Worm (Caenorhabditis elegans) whole organism, L3 larva: ENCODE measurements around the gene rcs-1.
A peak's percentile ranks its signal among the peaks of the same experiment; 100 is the strongest.

Experiments
- R02D3.7 ChIP-seq: fragments of 150-350 bp; optimal IDR thresholded peaks from 2 replicates; lab custom pipeline; 2014; ENCODE audit warnings: missing biosample characterization, missing genetic modification characterization
- ZK546.5 ChIP-seq: sonication (generic microtip); optimal IDR thresholded peaks from 2 replicates; lab custom pipeline; 2017; ENCODE audit warnings: missing biosample characterization, missing genetic modification characterization
- aly-2 ChIP-seq: fragments of 150-350 bp; optimal IDR thresholded peaks from 2 replicates; lab custom pipeline; 2014; ENCODE audit warnings: missing biosample characterization, missing genetic modification characterization
- ama-1 ChIP-seq: fragments of 150-350 bp; optimal IDR thresholded peaks from 2 replicates; lab custom pipeline; 2018
- ceh-16 ChIP-seq: sonication (generic microtip); optimal IDR thresholded peaks from 2 replicates; lab custom pipeline; 2017; ENCODE audit warnings: missing biosample characterization, missing genetic modification characterization
- ceh-28 ChIP-seq: fragments of 150-350 bp; optimal IDR thresholded peaks from 2 replicates; lab custom pipeline; 2014; ENCODE audit warnings: missing biosample characterization, missing genetic modification reagents, missing genetic modification characterization
- ceh-82 ChIP-seq: fragments of 150-350 bp; optimal IDR thresholded peaks from 2 replicates; lab custom pipeline; 2014; ENCODE audit warnings: missing biosample characterization, missing genetic modification characterization
- ceh-9 ChIP-seq: sonication (generic microtip); optimal IDR thresholded peaks from 2 replicates; lab custom pipeline; 2018; ENCODE audit warnings: missing biosample characterization, missing genetic modification characterization
- daf-12 ChIP-seq: fragments of 150-350 bp; optimal IDR thresholded peaks from 2 replicates; lab custom pipeline; 2014; ENCODE audit warnings: missing biosample characterization, missing genetic modification reagents, missing genetic modification characterization
- egl-27 ChIP-seq: sonication (generic microtip); optimal IDR thresholded peaks from 4 replicates; lab custom pipeline; 2017; ENCODE audit warnings: missing biosample characterization, missing genetic modification reagents, missing genetic modification characterization
- elt-1 ChIP-seq: fragments of 150-350 bp; optimal IDR thresholded peaks from 2 replicates; lab custom pipeline; 2014; ENCODE audit warnings: missing biosample characterization, missing genetic modification characterization
- elt-2 ChIP-seq: sonication (generic microtip); optimal IDR thresholded peaks from 2 replicates; lab custom pipeline; 2016; ENCODE audit warnings: missing genetic modification reagents, mild to moderate bottlenecking, missing genetic modification characterization, missing compliant biosample characterization
- elt-3 ChIP-seq, 3 experiments: fragments of 150-350 bp in 1 of 3; sonication (generic microtip) in 2 of 3; optimal IDR thresholded peaks; 2 replicates in 2 of 3; 4 replicates in 1 of 3; lab custom pipeline; 2014 to 2017; ENCODE audit warnings: missing biosample characterization in 3 of 3, missing genetic modification characterization in 3 of 3
- fkh-10 ChIP-seq: sonication (generic microtip); optimal IDR thresholded peaks from 2 replicates; lab custom pipeline; 2017; ENCODE audit warnings: missing biosample characterization, missing genetic modification reagents, missing genetic modification characterization
- hmg-11 ChIP-seq: sonication (generic microtip); optimal IDR thresholded peaks from 2 replicates; lab custom pipeline; 2016; ENCODE audit warnings: missing genetic modification characterization, missing compliant biosample characterization
- jun-1 ChIP-seq: fragments of 150-350 bp; optimal IDR thresholded peaks from 2 replicates; lab custom pipeline; 2014; ENCODE audit warnings: missing biosample characterization, missing genetic modification reagents, missing genetic modification characterization
- lin-15B ChIP-seq: fragments of 150-350 bp; optimal IDR thresholded peaks from 2 replicates; lab custom pipeline; 2014; ENCODE audit warnings: missing biosample characterization, missing genetic modification characterization
- lin-39 ChIP-seq: fragments of 150-350 bp; optimal IDR thresholded peaks from 2 replicates; lab custom pipeline; 2018; ENCODE audit warnings: missing biosample characterization, missing genetic modification reagents, missing genetic modification characterization
- lsy-12 ChIP-seq: sonication (generic microtip); optimal IDR thresholded peaks from 2 replicates; lab custom pipeline; 2016; ENCODE audit warnings: mild to moderate bottlenecking, missing genetic modification characterization, missing compliant biosample characterization
- mdl-1 ChIP-seq: fragments of 150-350 bp; optimal IDR thresholded peaks from 2 replicates; lab custom pipeline; 2014; ENCODE audit warnings: missing biosample characterization, missing genetic modification characterization
- mml-1 ChIP-seq: fragments of 150-350 bp; sonication (generic microtip); optimal IDR thresholded peaks from 3 replicates; lab custom pipeline; 2014; ENCODE audit warnings: missing biosample characterization, missing genetic modification characterization
- nfya-1 ChIP-seq: sonication (generic microtip); optimal IDR thresholded peaks from 2 replicates; lab custom pipeline; 2017; ENCODE audit warnings: missing genetic modification characterization, mild to moderate bottlenecking, missing compliant biosample characterization, antibody characterized with exemption, moderate library complexity; ENCODE audit not compliant: insufficient read depth
- nhr-12 ChIP-seq: fragments of 150-350 bp; optimal IDR thresholded peaks from 2 replicates; lab custom pipeline; 2014; ENCODE audit warnings: missing biosample characterization, missing genetic modification characterization
- nhr-23 ChIP-seq: fragments of 150-350 bp; optimal IDR thresholded peaks from 2 replicates; lab custom pipeline; 2014; ENCODE audit warnings: missing biosample characterization, missing genetic modification reagents, missing genetic modification characterization
- nhr-237 ChIP-seq: fragments of 150-350 bp; optimal IDR thresholded peaks from 2 replicates; lab custom pipeline; 2014; ENCODE audit warnings: missing biosample characterization, missing genetic modification characterization
- nhr-25 ChIP-seq: sonication (generic microtip); optimal IDR thresholded peaks from 2 replicates; lab custom pipeline; 2017; ENCODE audit warnings: missing biosample characterization, missing genetic modification characterization
- nhr-28 ChIP-seq: fragments of 150-350 bp; optimal IDR thresholded peaks from 2 replicates; lab custom pipeline; 2014; ENCODE audit warnings: missing biosample characterization, missing genetic modification characterization
- nhr-43 ChIP-seq: sonication (generic microtip); optimal IDR thresholded peaks from 2 replicates; lab custom pipeline; 2016; ENCODE audit warnings: mild to moderate bottlenecking, missing genetic modification characterization, missing compliant biosample characterization; ENCODE audit not compliant: poor library complexity, severe bottlenecking
- nhr-67 ChIP-seq: fragments of 150-350 bp; optimal IDR thresholded peaks from 2 replicates; lab custom pipeline; 2014; ENCODE audit warnings: missing biosample characterization, missing genetic modification characterization
- nhr-76 ChIP-seq: fragments of 150-350 bp; sonication (generic microtip); optimal IDR thresholded peaks from 5 replicates; lab custom pipeline; 2014; ENCODE audit warnings: missing biosample characterization, missing genetic modification characterization
- nhr-77 ChIP-seq: fragments of 150-350 bp; optimal IDR thresholded peaks from 2 replicates; lab custom pipeline; 2014; ENCODE audit warnings: missing biosample characterization, missing genetic modification characterization
- pha-4 ChIP-seq: fragments of 150-350 bp; optimal IDR thresholded peaks from 2 replicates; lab custom pipeline; 2014; ENCODE audit warnings: missing biosample characterization, missing genetic modification reagents, missing genetic modification characterization
- pqm-1 ChIP-seq: fragments of 150-350 bp; optimal IDR thresholded peaks from 2 replicates; lab custom pipeline; 2017; ENCODE audit warnings: missing biosample characterization, missing genetic modification characterization, inconsistent platforms
- sea-2 ChIP-seq: fragments of 150-350 bp; sonication (generic microtip); optimal IDR thresholded peaks from 4 replicates; lab custom pipeline; 2014; ENCODE audit warnings: missing biosample characterization, missing genetic modification reagents, missing genetic modification characterization
- skn-1 ChIP-seq: fragments of 150-350 bp; optimal IDR thresholded peaks from 2 replicates; lab custom pipeline; 2014; ENCODE audit warnings: missing biosample characterization, missing genetic modification characterization
- snpc-4 ChIP-seq: fragments of 150-350 bp; optimal IDR thresholded peaks from 2 replicates; lab custom pipeline; 2014; ENCODE audit warnings: missing biosample characterization, missing genetic modification characterization
- tbx-2 ChIP-seq: sonication (generic microtip); optimal IDR thresholded peaks from 2 replicates; lab custom pipeline; 2016; ENCODE audit warnings: mild to moderate bottlenecking, missing genetic modification characterization, missing compliant biosample characterization
- unc-39 ChIP-seq: sonication (generic microtip); optimal IDR thresholded peaks from 4 replicates; lab custom pipeline; 2017; ENCODE audit warnings: missing biosample characterization, missing genetic modification characterization
- unc-62 ChIP-seq: fragments of 150-350 bp; sonication (generic microtip); optimal IDR thresholded peaks from 4 replicates; lab custom pipeline; 2014; ENCODE audit warnings: missing biosample characterization, missing genetic modification reagents, missing genetic modification characterization
- zag-1 ChIP-seq: fragments of 150-350 bp; optimal IDR thresholded peaks from 2 replicates; lab custom pipeline; 2014; ENCODE audit warnings: missing biosample characterization, missing genetic modification characterization
- ztf-4 ChIP-seq: fragments of 150-350 bp; optimal IDR thresholded peaks from 2 replicates; lab custom pipeline; 2014; ENCODE audit warnings: missing biosample characterization, missing genetic modification characterization

rcs-1 gene

ce11 chrX:8846447-8847237 is 18.3 kb upstream of the rcs-1 start, which contains the start of gene C28G1.10:
TSS of gene C28G1.10 (plus strand) at chrX:8847122.
- TF ChIP-seq lin-15B (tag; lab: Kevin White, UChicago) = no peak
- no peak for TF ChIP-seq ama-1 (lab: Kevin White, UChicago)
- no peak for TF ChIP-seq hmg-11 (tag; lab: Kevin White, UChicago)
- no peak for TF ChIP-seq mml-1 (tag; lab: Kevin White, UChicago)
- TF ChIP-seq lin-39 = no peak
- peak; percentile 85 for TF ChIP-seq elt-2 (tag; lab: Kevin White, UChicago)
- TF ChIP-seq sea-2 (GFP tag; lab: Kevin White, UChicago) = no peak
- TF ChIP-seq unc-62 (GFP tag; lab: Kevin White, UChicago) = no peak
- TF ChIP-seq pqm-1 (tag; lab: Kevin White, UChicago) = peak; percentile 84
- no peak for TF ChIP-seq zag-1
- no peak for TF ChIP-seq nhr-237 (tag; lab: Kevin White, UChicago)
- no peak for TF ChIP-seq fkh-10 (GFP tag; lab: Kevin White, UChicago)
- TF ChIP-seq pha-4 (tag; lab: Kevin White, UChicago) = peak; percentile 6
- TF ChIP-seq nhr-43 (tag; lab: Kevin White, UChicago) = peak; percentile 73
- no peak for TF ChIP-seq ceh-16 (tag; lab: Kevin White, UChicago)
- TF ChIP-seq nhr-67 (tag; lab: Kevin White, UChicago) = no peak
- no peak for TF ChIP-seq elt-3 (tag; optimal IDR thresholded peaks at IDR 0.05; lab: Kevin White, UChicago)
- TF ChIP-seq nhr-25 (tag; lab: Kevin White, UChicago) = peak; percentile 46
- TF ChIP-seq nhr-76 = no peak
- no peak for TF ChIP-seq nhr-28
- TF ChIP-seq egl-27 (tag; lab: Kevin White, UChicago) = no peak
- no peak for TF ChIP-seq unc-39 (tag; lab: Kevin White, UChicago)

- TF ChIP-seq lsy-12 (no peak), elt-3 (tag; optimal IDR thresholded peaks at IDR 0.05; lab: Kevin White, UChicago) (no peak), pha-4 (tag; lab: Kevin White, UChicago) (peak; percentile 1), mdl-1 (no peak), nhr-77 (tag; lab: Kevin White, UChicago) (no peak), ZK546.5 (tag; lab: Kevin White, UChicago) (no peak)
Measured at ce11 chrX:8843988-8844387, 15.6 kb upstream of the rcs-1 start, which contains the start of gene ubc-23. TSS of gene ubc-23 (plus strand) at chrX:8844288.

ce11 chrX:8838176-8838575 is 9.8 kb upstream of the rcs-1 start:
- TF ChIP-seq nhr-43 (tag; lab: Kevin White, UChicago) = peak; percentile 18
- no peak for TF ChIP-seq unc-62 (GFP tag; lab: Kevin White, UChicago)
- peak; percentile 6 for TF ChIP-seq nfya-1

ce11 chrX:8835887-8836348 is 7.6 kb upstream of the rcs-1 start, which contains the start of gene C28G1.2:
TSS of gene C28G1.2 (plus strand) at chrX:8836016.
- peak; percentile 94 for TF ChIP-seq tbx-2
- TF ChIP-seq elt-1 (tag; lab: Kevin White, UChicago) = peak; percentile 33
- TF ChIP-seq unc-62 (GFP tag; lab: Kevin White, UChicago) = peak; percentile 82
- TF ChIP-seq nhr-25 (tag; lab: Kevin White, UChicago) = peak; percentile 82
- no peak for TF ChIP-seq daf-12 (tag; lab: Kevin White, UChicago)
- peak; percentile 22 for TF ChIP-seq ceh-16 (tag; lab: Kevin White, UChicago)
- TF ChIP-seq jun-1 (tag; lab: Kevin White, UChicago) = peak; percentile 93
- TF ChIP-seq nhr-67 (tag; lab: Kevin White, UChicago) = no peak
- TF ChIP-seq lsy-12 = peak; percentile 94
- no peak for TF ChIP-seq nhr-12 (tag; lab: Kevin White, UChicago)
- peak; percentile 87 for TF ChIP-seq lin-39
- TF ChIP-seq mdl-1 = peak; percentile 67
- peak in 1 of 3 experiments; percentile 69 for TF ChIP-seq elt-3 (tag; optimal IDR thresholded peaks at IDR 0.05; lab: Kevin White, UChicago)
- no peak for TF ChIP-seq mml-1 (tag; lab: Kevin White, UChicago)
- peak; percentile 68 for TF ChIP-seq snpc-4 (tag; lab: Kevin White, UChicago)
- TF ChIP-seq ceh-9 = no peak
- TF ChIP-seq ZK546.5 (tag; lab: Kevin White, UChicago) = no peak
- peak; percentile 74 for TF ChIP-seq nhr-77 (tag; lab: Kevin White, UChicago)
- peak; percentile 100 for TF ChIP-seq hmg-11 (tag; lab: Kevin White, UChicago)
- peak; percentile 5 for TF ChIP-seq ztf-4 (tag; lab: Kevin White, UChicago)
- TF ChIP-seq elt-2 (tag; lab: Kevin White, UChicago) = peak; percentile 40
- peak; percentile 78 for TF ChIP-seq R02D3.7 (tag; lab: Kevin White, UChicago)
- TF ChIP-seq ceh-82 (tag; lab: Kevin White, UChicago) = peak; percentile 83
- TF ChIP-seq aly-2 (tag; lab: Kevin White, UChicago) = no peak
- peak; percentile 85 for TF ChIP-seq skn-1 (tag; lab: Kevin White, UChicago)
- peak; percentile 93 for TF ChIP-seq ceh-28 (tag; lab: Kevin White, UChicago)
- TF ChIP-seq nhr-43 (tag; lab: Kevin White, UChicago) = peak; percentile 95
- peak; percentile 94 for TF ChIP-seq nhr-23 (tag; lab: Kevin White, UChicago)
- TF ChIP-seq zag-1 = peak; percentile 53
- peak; percentile 73 for TF ChIP-seq nhr-76
- peak; percentile 76 for TF ChIP-seq lin-15B (tag; lab: Kevin White, UChicago)
- peak; percentile 80 for TF ChIP-seq nfya-1
- TF ChIP-seq sea-2 (GFP tag; lab: Kevin White, UChicago) = peak; percentile 87
- no peak for TF ChIP-seq ama-1 (lab: Kevin White, UChicago)
